Worm (Caenorhabditis elegans) whole organism, L3 larva: Measurements from ENCODE around the gene tmed-4.
"Not testable (repeated sequence)": the region's sequence is repeated elsewhere in the genome, so short reads cannot be mapped to it uniquely, and the experiment has no call there.

ENCODE experiments used
- fkh-10 ChIP-seq: sonication (generic microtip); optimal IDR thresholded peaks from 2 replicates; lab custom pipeline; 2017; ENCODE audit warnings: missing biosample characterization, missing genetic modification reagents, missing genetic modification characterization
- mml-1 ChIP-seq: fragments of 150-350 bp; sonication (generic microtip); optimal IDR thresholded peaks from 3 replicates; lab custom pipeline; 2014; ENCODE audit warnings: missing biosample characterization, missing genetic modification characterization
- nfya-1 ChIP-seq: sonication (generic microtip); optimal IDR thresholded peaks from 2 replicates; lab custom pipeline; 2017; ENCODE audit warnings: missing genetic modification characterization, mild to moderate bottlenecking, missing compliant biosample characterization, antibody characterized with exemption, moderate library complexity; ENCODE audit not compliant: insufficient read depth
- nhr-12 ChIP-seq: fragments of 150-350 bp; optimal IDR thresholded peaks from 2 replicates; lab custom pipeline; 2014; ENCODE audit warnings: missing biosample characterization, missing genetic modification characterization
- nhr-237 ChIP-seq: fragments of 150-350 bp; optimal IDR thresholded peaks from 2 replicates; lab custom pipeline; 2014; ENCODE audit warnings: missing biosample characterization, missing genetic modification characterization
- nhr-25 ChIP-seq: sonication (generic microtip); optimal IDR thresholded peaks from 2 replicates; lab custom pipeline; 2017; ENCODE audit warnings: missing biosample characterization, missing genetic modification characterization
- snpc-4 ChIP-seq: fragments of 150-350 bp; optimal IDR thresholded peaks from 2 replicates; lab custom pipeline; 2014; ENCODE audit warnings: missing biosample characterization, missing genetic modification characterization
- zag-1 ChIP-seq: fragments of 150-350 bp; optimal IDR thresholded peaks from 2 replicates; lab custom pipeline; 2014; ENCODE audit warnings: missing biosample characterization, missing genetic modification characterization
- ztf-11 ChIP-seq: fragments of 150-350 bp; optimal IDR thresholded peaks from 2 replicates; lab custom pipeline; 2014; ENCODE audit warnings: missing biosample characterization, missing genetic modification characterization

- not testable (repeated sequence) for TF ChIP-seq ztf-11; fkh-10; nfya-1 (tag; lab: Kevin White, UChicago); mml-1; nhr-237; snpc-4 (tag; lab: Kevin White, UChicago); nhr-25 (tag; lab: Kevin White, UChicago); nhr-12 (tag; lab: Kevin White, UChicago); zag-1 (tag; lab: Kevin White, UChicago)
Observed at ce11 chrV:19909435-19909834, 39.5 kb downstream of the tmed-4 start.
